Worm (Caenorhabditis elegans): ENCODE measurements around the gene F08F3.1.

F08F3.1 gene

DNA sequence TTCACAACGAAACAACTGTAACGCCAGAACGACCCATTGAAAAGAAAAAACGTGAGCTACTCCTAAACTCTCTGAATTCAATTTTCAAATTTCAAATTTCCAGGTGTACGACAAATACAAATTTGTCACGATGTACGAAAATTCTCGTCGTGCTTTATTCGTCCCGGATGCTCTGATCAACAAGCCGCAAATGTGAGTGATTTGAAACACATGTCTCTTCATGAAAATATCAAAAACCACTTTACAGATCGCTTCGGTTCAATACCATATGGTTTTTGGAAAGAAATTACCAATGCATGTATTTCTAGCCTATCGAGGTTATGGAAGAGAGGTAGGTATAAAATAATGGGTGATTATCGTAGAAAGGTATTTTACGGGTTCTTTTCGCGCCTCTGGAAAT, 1.1 kb downstream of the F08F3.1 start:
- TF ChIP-seq hnd-1 (tag; optimal IDR thresholded peaks at IDR 0.05) = no peak
- TF ChIP-seq tbx-11 (GFP tag; IDR thresholded peaks at IDR 0.05) = no peak
- TF ChIP-seq aly-1 (tag; optimal IDR thresholded peaks at IDR 0.05) = no peak
- no peak for TF ChIP-seq scrt-1 (GFP tag; IDR thresholded peaks at IDR 0.05)
- TF ChIP-seq tra-4 (tag; optimal IDR thresholded peaks at IDR 0.05) = no peak
- no peak for TF ChIP-seq F13C5.2 (tag; optimal IDR thresholded peaks at IDR 0.05)
- no peak for TF ChIP-seq hmbx-1 (tag; optimal IDR thresholded peaks at IDR 0.05)
- TF ChIP-seq pes-1 (GFP tag; IDR thresholded peaks at IDR 0.05) = no peak
- TF ChIP-seq ets-7 (tag; optimal IDR thresholded peaks at IDR 0.05) = no peak
- no peak for TF ChIP-seq tbx-37 (GFP tag; conservative IDR thresholded peaks at IDR 0.05)
- TF ChIP-seq hmg-4 (GFP tag; optimal IDR thresholded peaks at IDR 0.05) = no peak
- no peak for TF ChIP-seq ceh-13 (GFP tag; optimal IDR thresholded peaks at IDR 0.05)

DNA sequence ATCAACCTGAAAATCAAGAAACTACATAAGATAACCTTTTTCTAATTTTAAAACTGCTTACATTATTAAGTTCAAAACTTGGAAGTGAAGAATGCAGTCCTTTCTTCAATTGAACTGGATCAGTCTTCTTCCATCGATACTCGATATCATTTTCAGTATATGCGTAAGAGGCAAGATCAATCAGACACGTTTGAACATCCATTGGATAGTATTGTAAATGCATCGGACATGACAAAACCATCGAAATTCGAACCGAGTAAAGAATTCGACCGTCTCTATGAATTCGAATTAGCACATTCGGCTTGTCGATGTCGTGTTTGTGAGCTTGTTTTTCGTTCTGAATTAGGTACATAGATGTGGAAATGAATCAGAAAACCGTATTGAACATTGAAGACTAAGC, 4.8 kb downstream of the F08F3.1 start:
- no peak for TF ChIP-seq sea-1 (GFP tag; conservative IDR thresholded peaks at IDR 0.05)
- no peak for TF ChIP-seq tra-4 (tag; optimal IDR thresholded peaks at IDR 0.05)
- TF ChIP-seq hmbx-1 (tag; optimal IDR thresholded peaks at IDR 0.05) = no peak
- TF ChIP-seq hnd-1 (tag; optimal IDR thresholded peaks at IDR 0.05) = no peak
- TF ChIP-seq tbx-37 (GFP tag; conservative IDR thresholded peaks at IDR 0.05) = no peak
- no peak for TF ChIP-seq scrt-1 (GFP tag; IDR thresholded peaks at IDR 0.05)
- TF ChIP-seq ets-7 (tag; optimal IDR thresholded peaks at IDR 0.05) = no peak
- TF ChIP-seq aly-1 (tag; optimal IDR thresholded peaks at IDR 0.05) = no peak
- no peak for TF ChIP-seq flt-1 (GFP tag; IDR thresholded peaks at IDR 0.05)

DNA sequence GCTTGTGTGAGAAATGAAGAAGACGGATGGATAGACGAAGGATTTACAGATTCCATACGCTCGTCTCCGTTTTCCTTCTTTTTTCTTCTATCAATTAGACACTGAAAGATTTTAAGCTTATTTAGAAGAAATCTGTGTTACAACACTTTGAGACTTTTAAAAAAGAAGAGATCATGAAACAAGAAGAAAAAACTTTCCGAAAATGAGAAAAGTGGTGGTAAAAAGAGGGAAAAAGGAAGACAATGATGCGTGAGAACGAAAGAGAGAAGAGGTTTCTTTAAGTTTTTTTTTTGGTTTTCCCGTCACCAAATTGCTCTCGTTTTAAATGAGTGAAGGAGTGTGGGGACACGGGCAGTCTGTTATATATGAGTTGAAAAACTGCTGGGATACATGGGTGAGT, 7.7 kb downstream of the F08F3.1 start, which contains the start of gene glc-3:
TSS of gene glc-3 (minus strand) at position 101 of the 400 bp plus-strand sequence.
- TF ChIP-seq hmbx-1 (tag; optimal IDR thresholded peaks at IDR 0.05) (no peak), tbx-11 (GFP tag; IDR thresholded peaks at IDR 0.05) (no peak), B0310.2 (tag; optimal IDR thresholded peaks at IDR 0.05) (no peak), hnd-1 (tag; optimal IDR thresholded peaks at IDR 0.05) (no peak), ceh-13 (GFP tag; optimal IDR thresholded peaks at IDR 0.05) (no peak), tra-4 (tag; optimal IDR thresholded peaks at IDR 0.05) (no peak), F13C5.2 (tag; optimal IDR thresholded peaks at IDR 0.05) (no peak), ets-7 (tag; optimal IDR thresholded peaks at IDR 0.05) (no peak), pes-1 (GFP tag; IDR thresholded peaks at IDR 0.05) (no peak), scrt-1 (GFP tag; IDR thresholded peaks at IDR 0.05) (no peak), sea-1 (GFP tag; conservative IDR thresholded peaks at IDR 0.05) (no peak), ama-1 (optimal IDR thresholded peaks at IDR 0.05) (no peak)

ce11 chrV:5454955-5455354, 9.0 kb downstream of the F08F3.1 start:
- TF ChIP-seq B0310.2 (tag; optimal IDR thresholded peaks at IDR 0.05) (no peak), hmg-4 (GFP tag; optimal IDR thresholded peaks at IDR 0.05) (no peak)

- TF ChIP-seq tbx-37 (GFP tag; conservative IDR thresholded peaks at IDR 0.05) (no peak), aly-1 (tag; optimal IDR thresholded peaks at IDR 0.05) (no peak), sea-1 (GFP tag; conservative IDR thresholded peaks at IDR 0.05) (no peak), hnd-1 (tag; optimal IDR thresholded peaks at IDR 0.05) (no peak), ceh-13 (GFP tag; optimal IDR thresholded peaks at IDR 0.05) (no peak), pes-1 (GFP tag; IDR thresholded peaks at IDR 0.05) (no peak), ama-1 (optimal IDR thresholded peaks at IDR 0.05) (no peak), flt-1 (GFP tag; IDR thresholded peaks at IDR 0.05) (no peak), tbx-11 (GFP tag; IDR thresholded peaks at IDR 0.05) (no peak), scrt-1 (GFP tag; IDR thresholded peaks at IDR 0.05) (no peak), tra-4 (tag; optimal IDR thresholded peaks at IDR 0.05) (no peak), F13C5.2 (tag; optimal IDR thresholded peaks at IDR 0.05) (no peak), ets-7 (tag; optimal IDR thresholded peaks at IDR 0.05) (no peak), hmbx-1 (tag; optimal IDR thresholded peaks at IDR 0.05) (no peak), ceh-36 (tag; optimal IDR thresholded peaks at IDR 0.05) (no peak), hmg-4 (GFP tag; optimal IDR thresholded peaks at IDR 0.05) (no peak)
Observed at ce11 chrV:5459806-5460205, 13.9 kb downstream of the F08F3.1 start, which contains the start of gene ZC317.2. ZC317.2 (plus strand) TSS chrV:5460106.

- TF ChIP-seq F13C5.2 (tag; optimal IDR thresholded peaks at IDR 0.05) (no peak), tbx-11 (GFP tag; IDR thresholded peaks at IDR 0.05) (no peak), aly-1 (tag; optimal IDR thresholded peaks at IDR 0.05) (no peak), hnd-1 (tag; optimal IDR thresholded peaks at IDR 0.05) (no peak), scrt-1 (GFP tag; IDR thresholded peaks at IDR 0.05) (no peak), tbx-37 (GFP tag; conservative IDR thresholded peaks at IDR 0.05) (no peak), flt-1 (GFP tag; IDR thresholded peaks at IDR 0.05) (no peak), ceh-36 (tag; optimal IDR thresholded peaks at IDR 0.05) (no peak), B0310.2 (tag; optimal IDR thresholded peaks at IDR 0.05) (no peak), pes-1 (GFP tag; IDR thresholded peaks at IDR 0.05) (no peak), sea-1 (GFP tag; conservative IDR thresholded peaks at IDR 0.05) (no peak), ama-1 (optimal IDR thresholded peaks at IDR 0.05) (no peak), tra-4 (tag; optimal IDR thresholded peaks at IDR 0.05) (no peak), hmg-4 (GFP tag; optimal IDR thresholded peaks at IDR 0.05) (no peak), ceh-13 (GFP tag; optimal IDR thresholded peaks at IDR 0.05) (no peak), hmbx-1 (tag; optimal IDR thresholded peaks at IDR 0.05) (no peak), ets-7 (tag; optimal IDR thresholded peaks at IDR 0.05) (no peak)
Observed at ce11 chrV:5462894-5463293, 17.0 kb downstream of the F08F3.1 start, which contains the start of gene srg-67. srg-67 (minus strand) TSS chrV:5462994.

DNA sequence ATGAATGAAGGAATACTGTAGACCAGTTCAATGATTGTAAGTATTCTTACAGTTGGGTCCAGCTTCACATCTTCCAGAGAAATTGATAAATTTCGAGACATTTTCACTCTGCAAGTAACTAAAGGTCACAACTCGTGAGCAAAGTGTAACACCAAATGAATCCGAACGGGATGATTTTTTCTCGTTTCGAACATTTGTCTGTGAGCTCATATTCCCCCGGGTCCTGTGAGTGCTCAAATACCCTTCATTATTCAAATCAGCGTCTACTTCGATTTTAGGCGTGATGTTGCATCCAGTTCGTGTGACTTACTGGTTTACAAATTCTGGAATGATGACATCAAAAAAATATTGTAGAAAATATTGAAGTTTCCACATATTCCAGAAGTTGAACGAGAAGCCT, 19.4 kb downstream of the F08F3.1 start, which contains the start of gene srg-68:
TSS of gene srg-68 (minus strand) at position 101 of the 400 bp plus-strand sequence.
- TF ChIP-seq sea-1 (GFP tag; conservative IDR thresholded peaks at IDR 0.05) (no peak), ama-1 (optimal IDR thresholded peaks at IDR 0.05) (no peak), pes-1 (GFP tag; IDR thresholded peaks at IDR 0.05) (no peak), ets-7 (tag; optimal IDR thresholded peaks at IDR 0.05) (no peak), hmbx-1 (tag; optimal IDR thresholded peaks at IDR 0.05) (no peak), F13C5.2 (tag; optimal IDR thresholded peaks at IDR 0.05) (no peak), tbx-37 (GFP tag; conservative IDR thresholded peaks at IDR 0.05) (no peak), hnd-1 (tag; optimal IDR thresholded peaks at IDR 0.05) (no peak), aly-1 (tag; optimal IDR thresholded peaks at IDR 0.05) (no peak), hmg-4 (GFP tag; optimal IDR thresholded peaks at IDR 0.05) (no peak), tra-4 (tag; optimal IDR thresholded peaks at IDR 0.05) (no peak), ceh-36 (tag; optimal IDR thresholded peaks at IDR 0.05) (no peak)
